Fruit fly (Drosophila melanogaster) whole organism, embryonic: ENCODE measurements around the gene CG43181.

Experiments
- Abd-B ChIP-seq: fragments of 200-800 bp; sonication (Bioruptor generic); optimal IDR thresholded peaks from 2 replicates; lab custom pipeline; 2018; ENCODE audit warnings: missing biosample characterization, mild to moderate bottlenecking, missing genetic modification characterization, moderate library complexity
- Atf6 ChIP-seq: fragments of 200-800 bp; sonication (Bioruptor generic); IDR thresholded peaks from 2 replicates; pipeline ENCODE4 v1.3.6; 2022; ENCODE audit warnings: missing biosample characterization, missing genetic modification characterization
- B-H2 ChIP-seq: fragments of 200-800 bp; sonication (Bioruptor generic); optimal IDR thresholded peaks from 2 replicates; lab custom pipeline; 2018; ENCODE audit warnings: missing biosample characterization, mild to moderate bottlenecking, missing genetic modification characterization
- CG10431 ChIP-seq: fragments of 200-800 bp; sonication (Bioruptor generic); optimal IDR thresholded peaks from 3 replicates; lab custom pipeline; 2018; ENCODE audit warnings: missing biosample characterization, mild to moderate bottlenecking, missing genetic modification characterization
- CG11504 ChIP-seq: fragments of 200-800 bp; sonication (Bioruptor generic); optimal IDR thresholded peaks from 3 replicates; lab custom pipeline; 2019; ENCODE audit warnings: missing biosample characterization, mild to moderate bottlenecking, missing genetic modification characterization, moderate library complexity
- CG11723 ChIP-seq: fragments of 200-800 bp; sonication (Bioruptor generic); optimal IDR thresholded peaks from 2 replicates; lab custom pipeline; 2017; ENCODE audit warnings: missing biosample characterization, mild to moderate bottlenecking, missing genetic modification characterization
- CG13624 ChIP-seq: fragments of 200-800 bp; sonication (Bioruptor generic); optimal IDR thresholded peaks from 2 replicates; lab custom pipeline; 2016; ENCODE audit warnings: missing biosample characterization, missing genetic modification characterization
- CG14014 ChIP-seq: fragments of 200-800 bp; sonication (Bioruptor generic); IDR thresholded peaks from 2 replicates; pipeline ENCODE4 v1.3.6; 2022; ENCODE audit warnings: missing biosample characterization, missing genetic modification characterization
- CG14860 ChIP-seq: fragments of 200-800 bp; sonication (Bioruptor generic); IDR thresholded peaks from 3 replicates; pipeline ENCODE4 v1.3.6; 2022; ENCODE audit warnings: missing biosample characterization, missing genetic modification characterization; ENCODE audit not compliant: partially characterized antibody
- CG1529 ChIP-seq: fragments of 200-800 bp; sonication (Bioruptor generic); optimal IDR thresholded peaks from 3 replicates; lab custom pipeline; 2018; ENCODE audit warnings: missing biosample characterization, missing genetic modification characterization
- CG31365 ChIP-seq: fragments of 200-800 bp; sonication (Bioruptor generic); optimal IDR thresholded peaks from 2 replicates; lab custom pipeline; 2018; ENCODE audit warnings: missing biosample characterization, mild to moderate bottlenecking, missing genetic modification characterization
- CG31388 ChIP-seq: fragments of 200-800 bp; sonication (Bioruptor generic); optimal IDR thresholded peaks from 2 replicates; lab custom pipeline; 2016; ENCODE audit warnings: missing biosample characterization, missing genetic modification characterization
- CG31441 ChIP-seq: fragments of 200-800 bp; sonication (Bioruptor generic); IDR thresholded peaks from 2 replicates; pipeline ENCODE4 v1.3.6; 2022; ENCODE audit warnings: missing biosample characterization, missing genetic modification characterization
- CG5245 ChIP-seq: fragments of 200-800 bp; sonication (Bioruptor generic); optimal IDR thresholded peaks from 3 replicates; lab custom pipeline; 2016; ENCODE audit warnings: missing biosample characterization, missing genetic modification characterization
- CG6654 ChIP-seq: fragments of 200-800 bp; sonication (Bioruptor generic); optimal IDR thresholded peaks from 2 replicates; lab custom pipeline; 2017; ENCODE audit warnings: missing biosample characterization, mild to moderate bottlenecking, missing genetic modification characterization
- CG7839 ChIP-seq: fragments of 200-800 bp; sonication (Bioruptor generic); optimal IDR thresholded peaks from 3 replicates; lab custom pipeline; 2018; ENCODE audit warnings: missing biosample characterization, mild to moderate bottlenecking, missing genetic modification characterization, moderate library complexity
- CG8359 ChIP-seq: fragments of 200-800 bp; sonication (Bioruptor generic); optimal IDR thresholded peaks from 2 replicates; lab custom pipeline; 2017; ENCODE audit warnings: missing biosample characterization, mild to moderate bottlenecking, missing genetic modification characterization, borderline replicate concordance
- CG9797 ChIP-seq: fragments of 200-800 bp; sonication (Bioruptor generic); optimal IDR thresholded peaks from 3 replicates; lab custom pipeline; 2018; ENCODE audit warnings: missing biosample characterization, mild to moderate bottlenecking, missing genetic modification characterization
- CG9876 ChIP-seq: fragments of 200-800 bp; sonication (Bioruptor generic); optimal IDR thresholded peaks from 2 replicates; lab custom pipeline; 2016; ENCODE audit warnings: missing biosample characterization, missing genetic modification characterization
- Chrac-16 ChIP-seq: fragments of 200-800 bp; sonication (Bioruptor generic); optimal IDR thresholded peaks from 3 replicates; lab custom pipeline; 2016; ENCODE audit warnings: missing biosample characterization, missing genetic modification characterization
- CkIIα-i1 ChIP-seq: fragments of 200-800 bp; sonication (Bioruptor generic); IDR thresholded peaks from 2 replicates; pipeline ENCODE4 v1.3.6; 2022; ENCODE audit warnings: missing biosample characterization, missing genetic modification characterization
- Doc2 ChIP-seq: fragments of 200-800 bp; sonication (Bioruptor generic); IDR thresholded peaks from 2 replicates; pipeline ENCODE4 v1.3.6; 2022; ENCODE audit warnings: missing biosample characterization, missing genetic modification characterization
- Ets97D ChIP-seq: fragments of 200-800 bp; sonication (Bioruptor generic); optimal IDR thresholded peaks from 3 replicates; lab custom pipeline; 2016; ENCODE audit warnings: missing biosample characterization, missing genetic modification characterization
- Fer1 ChIP-seq: fragments of 200-800 bp; sonication (Bioruptor generic); optimal IDR thresholded peaks from 2 replicates; lab custom pipeline; 2017; ENCODE audit warnings: missing biosample characterization, mild to moderate bottlenecking, missing genetic modification characterization
- GATAe ChIP-seq: fragments of 200-800 bp; sonication (Bioruptor generic); conservative IDR thresholded peaks from 2 replicates; pipeline ENCODE4 v1.3.6; 2022; ENCODE audit warnings: missing biosample characterization, missing genetic modification characterization
- Hey ChIP-seq: fragments of 200-800 bp; sonication (Bioruptor generic); optimal IDR thresholded peaks from 3 replicates; lab custom pipeline; 2018; ENCODE audit warnings: missing biosample characterization, mild to moderate bottlenecking, missing genetic modification characterization
- Hr39 ChIP-seq: fragments of >200 bp; optimal IDR thresholded peaks from 2 replicates; lab custom pipeline; 2017
- Lim3 ChIP-seq: fragments of 200-800 bp; sonication (Bioruptor generic); IDR thresholded peaks from 2 replicates; pipeline ENCODE4 v1.3.6; 2022; ENCODE audit warnings: missing biosample characterization, missing genetic modification characterization
- Med ChIP-seq: fragments of 200-800 bp; sonication (Bioruptor generic); peaks from one replicate; lab custom pipeline; 2016; ENCODE audit warnings: missing biosample characterization, missing genetic modification characterization, mild to moderate bottlenecking, inconsistent platforms, moderate library complexity
- NFAT ChIP-seq: fragments of 200-800 bp; sonication (Bioruptor generic); IDR thresholded peaks from 2 replicates; pipeline ENCODE4 v1.3.6; 2022; ENCODE audit warnings: missing biosample characterization, missing genetic modification characterization
- Neu2 ChIP-seq: fragments of 200-800 bp; sonication (Bioruptor generic); optimal IDR thresholded peaks from 3 replicates; lab custom pipeline; 2016; ENCODE audit warnings: missing biosample characterization, missing genetic modification characterization, borderline replicate concordance
- NfI ChIP-seq: fragments of 200-800 bp; sonication (Bioruptor generic); optimal IDR thresholded peaks from 3 replicates; lab custom pipeline; 2018; ENCODE audit warnings: missing biosample characterization, mild to moderate bottlenecking, missing genetic modification characterization, moderate library complexity
- Oaz ChIP-seq: fragments of 200-800 bp; sonication (Bioruptor generic); IDR thresholded peaks from 2 replicates; pipeline ENCODE4 v1.3.6; 2022; ENCODE audit warnings: missing biosample characterization, missing genetic modification characterization
- Poxn ChIP-seq: fragments of 200-800 bp; sonication (Bioruptor generic); IDR thresholded peaks from 2 replicates; pipeline ENCODE4 v1.3.6; 2022; ENCODE audit warnings: missing biosample characterization, missing genetic modification characterization
- Six4 ChIP-seq: fragments of 200-800 bp; sonication (Bioruptor generic); optimal IDR thresholded peaks from 2 replicates; lab custom pipeline; 2016; ENCODE audit warnings: missing biosample characterization, missing genetic modification characterization
- Sox100B ChIP-seq: fragments of 200-800 bp; sonication (Bioruptor generic); optimal IDR thresholded peaks from 3 replicates; lab custom pipeline; 2018; ENCODE audit warnings: missing biosample characterization, mild to moderate bottlenecking, missing genetic modification characterization
- Xbp1 ChIP-seq: fragments of 200-800 bp; sonication (Bioruptor generic); optimal IDR thresholded peaks from 3 replicates; lab custom pipeline; 2016; ENCODE audit warnings: missing biosample characterization, mild to moderate bottlenecking, missing genetic modification characterization
- YL-1 ChIP-seq: fragments of 200-800 bp; sonication (Bioruptor generic); optimal IDR thresholded peaks from 3 replicates; lab custom pipeline; 2017; ENCODE audit warnings: missing biosample characterization, mild to moderate bottlenecking, missing genetic modification characterization
- ab ChIP-seq: fragments of 200-800 bp; sonication (Bioruptor generic); optimal IDR thresholded peaks from 2 replicates; lab custom pipeline; 2016; ENCODE audit warnings: missing biosample characterization, missing genetic modification characterization
- crc ChIP-seq: fragments of 200-800 bp; sonication (Bioruptor generic); optimal IDR thresholded peaks from 2 replicates; lab custom pipeline; 2016; ENCODE audit warnings: missing biosample characterization, missing genetic modification characterization
- fru ChIP-seq: fragments of >200 bp; optimal IDR thresholded peaks from 2 replicates; lab custom pipeline; 2017
- gcm2 ChIP-seq: fragments of 200-800 bp; sonication (Bioruptor generic); optimal IDR thresholded peaks from 2 replicates; lab custom pipeline; 2016; ENCODE audit warnings: missing biosample characterization, missing genetic modification characterization
- insv ChIP-seq, 2 experiments: fragments of 200-800 bp; sonication (Bioruptor generic); optimal IDR thresholded peaks; 3 replicates each; lab custom pipeline; 2016 to 2018; ENCODE audit warnings: missing biosample characterization in 2 of 2, missing genetic modification characterization in 2 of 2
- mam ChIP-seq: fragments of 200-800 bp; sonication (Bioruptor generic); optimal IDR thresholded peaks from 3 replicates; lab custom pipeline; 2016; ENCODE audit warnings: missing biosample characterization, missing genetic modification characterization
- oc ChIP-seq: fragments of 200-800 bp; sonication (Bioruptor generic); optimal IDR thresholded peaks from 2 replicates; lab custom pipeline; 2018; ENCODE audit warnings: missing biosample characterization, mild to moderate bottlenecking, missing genetic modification characterization, moderate library complexity
- pnt ChIP-seq: fragments of 200-800 bp; sonication (Bioruptor generic); optimal IDR thresholded peaks from 3 replicates; lab custom pipeline; 2016; ENCODE audit warnings: missing biosample characterization, missing genetic modification characterization
- repo ChIP-seq: fragments of 200-800 bp; sonication (Bioruptor generic); optimal IDR thresholded peaks from 2 replicates; lab custom pipeline; 2016; ENCODE audit warnings: missing biosample characterization, missing genetic modification characterization
- sens-2 ChIP-seq: fragments of 200-800 bp; sonication (Bioruptor generic); IDR thresholded peaks from 2 replicates; pipeline ENCODE4 v1.3.6; 2022; ENCODE audit warnings: missing biosample characterization, missing genetic modification characterization
- tap ChIP-seq: fragments of 200-800 bp; optimal IDR thresholded peaks from 3 replicates; lab custom pipeline; 2019; ENCODE audit warnings: missing biosample characterization, mild to moderate bottlenecking, missing genetic modification characterization, moderate library complexity
- tin ChIP-seq: fragments of 200-800 bp; sonication (Bioruptor generic); optimal IDR thresholded peaks from 3 replicates; lab custom pipeline; 2016; ENCODE audit warnings: missing biosample characterization, missing genetic modification characterization
- vnd ChIP-seq: fragments of 200-800 bp; sonication (Bioruptor generic); IDR thresholded peaks from 3 replicates; pipeline ENCODE4 v1.3.6; 2022; ENCODE audit warnings: missing biosample characterization, missing genetic modification characterization; ENCODE audit not compliant: partially characterized antibody
- vvl ChIP-seq: fragments of 200-800 bp; sonication (Bioruptor generic); IDR thresholded peaks from 2 replicates; pipeline ENCODE4 v1.3.6; 2022; ENCODE audit warnings: missing biosample characterization, missing genetic modification characterization
- zen2 ChIP-seq: fragments of 200-800 bp; sonication (Bioruptor generic); IDR thresholded peaks from 3 replicates; pipeline ENCODE4 v1.3.6; 2022; ENCODE audit warnings: missing biosample characterization, missing genetic modification characterization; ENCODE audit not compliant: partially characterized antibody

CG43181 gene

DNA sequence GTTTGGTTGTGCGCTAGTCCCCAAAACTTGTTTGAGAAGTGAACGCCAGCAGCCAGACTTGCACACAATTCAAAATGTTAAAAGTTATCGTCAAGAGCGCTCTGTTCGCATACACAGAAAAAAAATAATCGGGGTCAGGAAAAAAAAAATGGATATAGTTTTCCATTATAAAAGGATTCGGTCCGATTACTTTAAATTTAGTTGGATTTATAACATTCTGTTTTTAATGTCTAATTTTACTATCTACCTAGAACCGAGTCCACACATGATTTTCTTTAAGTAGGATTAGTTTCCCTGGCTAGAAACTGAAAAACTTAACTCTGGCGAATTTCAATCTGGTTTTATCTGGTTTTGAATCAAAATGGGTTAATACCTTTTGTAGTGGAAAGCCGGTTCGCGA is 5.1 kb upstream of the CG43181 start (continued):
- TF ChIP-seq CG10431 (GFP tag; lab: Kevin White, UChicago) (no peak), CG11504 (tag; lab: Kevin White, UChicago) (peak; percentile 44), Hr39 (lab: Kevin White, UChicago) (no peak), Abd-B (GFP tag; lab: Kevin White, UChicago) (no peak), repo (no peak), vvl (GFP tag; lab: Robert Waterston, UW) (no peak), fru (lab: Kevin White, UChicago) (no peak), Poxn (GFP tag; lab: Robert Waterston, UW) (no peak), Atf6 (GFP tag; lab: Robert Waterston, UW) (peak; percentile 25; the same call in 1 of the 2 replicates), CG13624 (GFP tag; lab: Kevin White, UChicago) (peak; percentile 18), ab (GFP tag; lab: Kevin White, UChicago) (no peak), mam (GFP tag; lab: Kevin White, UChicago) (peak; percentile 8), zen2 (GFP tag; lab: Robert Waterston, UW) (no peak), Fer1 (GFP tag; lab: Kevin White, UChicago) (peak; percentile 27), CG7839 (peak; percentile 41), Med (GFP tag; lab: Kevin White, UChicago) (peak; percentile 83), CG1529 (no peak), CG14014 (peak; percentile 59; the same call in 1 of the 2 replicates), Lim3 (GFP tag; lab: Robert Waterston, UW) (no peak), vnd (GFP tag; lab: Robert Waterston, UW) (no peak), CG31388 (no peak), GATAe (GFP tag; lab: Robert Waterston, UW) (no peak), Hey (no peak), CG9876 (no peak), Neu2 (GFP tag; lab: Kevin White, UChicago) (no peak), CG6654 (GFP tag; lab: Kevin White, UChicago) (no peak), pnt (no peak), sens-2 (no peak), Xbp1 (GFP tag; lab: Kevin White, UChicago) (no peak), insv (GFP tag; optimal IDR thresholded peaks at IDR 0.05; lab: Kevin White, UChicago) (no peak), B-H2 (GFP tag; lab: Kevin White, UChicago) (no peak), crc (GFP tag; lab: Kevin White, UChicago) (no peak), Chrac-16 (GFP tag; lab: Kevin White, UChicago) (no peak), YL-1 (GFP tag; lab: Kevin White, UChicago) (no peak), CkIIα-i1 (GFP tag; lab: Robert Waterston, UW) (no peak), NfI (GFP tag; lab: Kevin White, UChicago) (no peak), CG31365 (tag; lab: Kevin White, UChicago) (no peak), tap (tag; lab: Kevin White, UChicago) (no peak), CG14860 (GFP tag; lab: Robert Waterston, UW) (no peak), CG9797 (GFP tag; lab: Kevin White, UChicago) (no peak), Sox100B (GFP tag; lab: Kevin White, UChicago) (peak; percentile 18), CG11723 (no peak), Six4 (GFP tag; lab: Kevin White, UChicago) (no peak), Doc2 (GFP tag; lab: Robert Waterston, UW) (no peak), CG8359 (GFP tag; lab: Kevin White, UChicago) (no peak), NFAT (GFP tag; lab: Robert Waterston, UW) (no peak), Ets97D (GFP tag; lab: Kevin White, UChicago) (no peak), oc (tag; lab: Kevin White, UChicago) (no peak), tin (GFP tag; lab: Kevin White, UChicago) (no peak), CG31441 (GFP tag; lab: Robert Waterston, UW) (peak; percentile 38; the same call in 1 of the 2 replicates), gcm2 (GFP tag; lab: Kevin White, UChicago) (no peak), CG5245 (GFP tag; lab: Kevin White, UChicago) (no peak), Oaz (GFP tag; lab: Robert Waterston, UW) (no peak)
